Fruit fly (Drosophila melanogaster) whole organism: ENCODE measurements around the gene nmo.
A peak's percentile ranks its signal among the peaks of the same experiment; 100 is the strongest.

Experiments used
- CG8478 ChIP-seq: fragments of >200 bp; optimal IDR thresholded peaks from 2 replicates; lab custom pipeline; 2018; ENCODE audit warnings: inconsistent platforms
- Dll ChIP-seq: fragments of >200 bp; optimal IDR thresholded peaks from 2 replicates; lab custom pipeline; 2017
- EcR ChIP-seq, 2 experiments: fragments of >200 bp; optimal IDR thresholded peaks; 2 replicates each; lab custom pipeline; 2017; ENCODE audit warnings: missing biosample characterization in 2 of 2, missing genetic modification characterization in 2 of 2, missing genetic modification reagents in 2 of 2
- pan ChIP-seq: fragments of >200 bp; optimal IDR thresholded peaks from 2 replicates; lab custom pipeline; 2017
- psq ChIP-seq: fragments of >200 bp; optimal IDR thresholded peaks from 2 replicates; lab custom pipeline; 2017
- usp ChIP-seq: fragments of >200 bp; optimal IDR thresholded peaks from 2 replicates; lab custom pipeline; 2017; ENCODE audit warnings: missing biosample characterization, missing genetic modification characterization, mixed read lengths

Gene nmo

dm6 chr3L:7946222-7946621, 32.6 kb upstream of the nmo start, which contains the start of gene CG43880:
Gene CG43880, minus strand, starts transcription at chr3L:7946322.
- TF ChIP-seq CG8478 (lab: Kevin White, UChicago) = no peak
- no peak for TF ChIP-seq psq
- no peak for TF ChIP-seq EcR (GFP tag; optimal IDR thresholded peaks at IDR 0.05; lab: Kevin White, UChicago)
- no peak for TF ChIP-seq pan (lab: Kevin White, UChicago)
- no peak for TF ChIP-seq Dll (lab: Kevin White, UChicago)
- no peak for TF ChIP-seq usp (GFP tag; lab: Kevin White, UChicago)

- TF ChIP-seq pan (lab: Kevin White, UChicago) = no peak
- TF ChIP-seq EcR (GFP tag; optimal IDR thresholded peaks at IDR 0.05; lab: Kevin White, UChicago) = no peak
- peak; percentile 17 for TF ChIP-seq CG8478 (lab: Kevin White, UChicago)
Measured at dm6 chr3L:7947880-7948286, 31.0 kb upstream of the nmo start, which contains the start of gene exex. Gene exex, plus strand, starts transcription at chr3L:7948186.

- TF ChIP-seq pan (lab: Kevin White, UChicago) (no peak), CG8478 (lab: Kevin White, UChicago) (no peak), Dll (lab: Kevin White, UChicago) (no peak), EcR (GFP tag; optimal IDR thresholded peaks at IDR 0.05; lab: Kevin White, UChicago) (no peak), psq (no peak), usp (GFP tag; lab: Kevin White, UChicago) (no peak)
Measured at dm6 chr3L:7949778-7950177, 29.1 kb upstream of the nmo start.

- TF ChIP-seq Dll (lab: Kevin White, UChicago) (no peak), CG8478 (lab: Kevin White, UChicago) (no peak), psq (no peak), EcR (GFP tag; optimal IDR thresholded peaks at IDR 0.05; lab: Kevin White, UChicago) (no peak), usp (GFP tag; lab: Kevin White, UChicago) (no peak), pan (lab: Kevin White, UChicago) (no peak)
Measured at dm6 chr3L:7951841-7952240, 27.0 kb upstream of the nmo start.

- TF ChIP-seq pan (lab: Kevin White, UChicago) = no peak
- no peak for TF ChIP-seq Dll (lab: Kevin White, UChicago)
- TF ChIP-seq EcR (GFP tag; optimal IDR thresholded peaks at IDR 0.05; lab: Kevin White, UChicago) = no peak
- no peak for TF ChIP-seq CG8478 (lab: Kevin White, UChicago)
- no peak for TF ChIP-seq psq
- no peak for TF ChIP-seq usp (GFP tag; lab: Kevin White, UChicago)
Measured at dm6 chr3L:7952560-7952959, 26.3 kb upstream of the nmo start.

dm6 chr3L:7952978-7953377, 25.9 kb upstream of the nmo start:
- TF ChIP-seq pan (lab: Kevin White, UChicago) (no peak), psq (no peak), usp (GFP tag; lab: Kevin White, UChicago) (no peak), EcR (GFP tag; optimal IDR thresholded peaks at IDR 0.05; lab: Kevin White, UChicago) (no peak), Dll (lab: Kevin White, UChicago) (no peak), CG8478 (lab: Kevin White, UChicago) (no peak)

dm6 chr3L:7953728-7954127, 25.1 kb upstream of the nmo start:
- TF ChIP-seq EcR (GFP tag; optimal IDR thresholded peaks at IDR 0.05; lab: Kevin White, UChicago) (no peak), Dll (lab: Kevin White, UChicago) (no peak), pan (lab: Kevin White, UChicago) (no peak), CG8478 (lab: Kevin White, UChicago) (no peak), psq (no peak), usp (GFP tag; lab: Kevin White, UChicago) (no peak)

dm6 chr3L:7954967-7955366, 23.9 kb upstream of the nmo start:
- TF ChIP-seq Dll (lab: Kevin White, UChicago) (no peak), usp (GFP tag; lab: Kevin White, UChicago) (no peak)

dm6 chr3L:7956718-7957117, 22.1 kb upstream of the nmo start:
- no peak for TF ChIP-seq Dll (lab: Kevin White, UChicago)
- no peak for TF ChIP-seq pan (lab: Kevin White, UChicago)
- no peak for TF ChIP-seq EcR (GFP tag; optimal IDR thresholded peaks at IDR 0.05; lab: Kevin White, UChicago)
- no peak for TF ChIP-seq usp (GFP tag; lab: Kevin White, UChicago)
- no peak for TF ChIP-seq CG8478 (lab: Kevin White, UChicago)
- no peak for TF ChIP-seq psq

dm6 chr3L:7958083-7958482, 20.8 kb upstream of the nmo start:
- TF ChIP-seq EcR (GFP tag; optimal IDR thresholded peaks at IDR 0.05; lab: Kevin White, UChicago) (no peak), Dll (lab: Kevin White, UChicago) (no peak), psq (no peak), CG8478 (lab: Kevin White, UChicago) (no peak), pan (lab: Kevin White, UChicago) (no peak), usp (GFP tag; lab: Kevin White, UChicago) (no peak)

- TF ChIP-seq EcR (GFP tag; optimal IDR thresholded peaks at IDR 0.05; lab: Kevin White, UChicago) = no peak
- no peak for TF ChIP-seq pan (lab: Kevin White, UChicago)
- no peak for TF ChIP-seq CG8478 (lab: Kevin White, UChicago)
- no peak for TF ChIP-seq usp (GFP tag; lab: Kevin White, UChicago)
- no peak for TF ChIP-seq psq
- no peak for TF ChIP-seq Dll (lab: Kevin White, UChicago)
Measured at dm6 chr3L:7958590-7959180, 20.2 kb upstream of the nmo start.
